Worm (Caenorhabditis elegans) whole organism, L4/young adult: ENCODE results near the gene T04B2.8.

Source experiments
- W03F9.2 ChIP-seq: fragments of 150-350 bp; optimal IDR thresholded peaks from 2 replicates; lab custom pipeline; 2014; ENCODE audit warnings: missing biosample characterization, missing genetic modification characterization
- dao-5 ChIP-seq: sonication (generic microtip); optimal IDR thresholded peaks from 2 replicates; lab custom pipeline; 2016; ENCODE audit warnings: missing genotype, missing genetic modification characterization, moderate library complexity, missing compliant biosample characterization
- him-1 ChIP-seq: sonication (generic microtip); optimal IDR thresholded peaks from 2 replicates; lab custom pipeline; 2016; ENCODE audit warnings: missing genotype, missing genetic modification reagents, missing genetic modification characterization, missing compliant biosample characterization

DNA sequence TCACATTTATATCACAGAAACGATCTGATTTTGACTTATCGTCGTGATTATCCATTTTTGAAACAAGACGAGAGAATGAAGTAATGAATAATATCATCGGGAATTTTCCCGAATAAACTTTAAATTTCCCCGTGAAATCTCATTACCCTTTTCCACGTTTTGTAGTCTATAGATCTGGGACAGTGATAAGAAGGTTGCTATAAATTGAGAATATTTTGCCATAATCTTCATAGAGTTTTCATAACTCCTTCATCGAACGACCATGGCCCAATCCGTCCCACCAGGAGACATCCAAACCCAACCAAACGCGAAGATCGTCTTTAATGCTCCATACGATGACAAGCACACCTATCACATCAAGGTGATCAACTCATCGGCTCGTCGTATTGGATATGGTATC is 44.2 kb upstream of the T04B2.8 start, which contains the start of the genes C04G2.5 and msp-36:
- TF ChIP-seq dao-5 (no peak), W03F9.2 (tag; lab: Kevin White, UChicago) (no peak), him-1 (tag; lab: Kevin White, UChicago) (no peak)
